Fruit fly (Drosophila melanogaster) whole organism, pupa: ENCODE data around the gene xmas.
A peak's percentile ranks its signal among the peaks of the same experiment; 100 is the strongest.

Experiments used
- CG10348 ChIP-seq: fragments of 200-800 bp; sonication (Bioruptor generic); IDR thresholded peaks from 2 replicates; pipeline ENCODE4 v1.3.6; 2022; ENCODE audit warnings: missing biosample characterization, missing genetic modification characterization
- CG12605 ChIP-seq: fragments of 200-800 bp; sonication (Bioruptor generic); IDR thresholded peaks from 2 replicates; pipeline ENCODE4 v1.3.6; 2022; ENCODE audit warnings: missing biosample characterization, missing genetic modification characterization
- CG13204 ChIP-seq: fragments of 200-800 bp; sonication (Bioruptor generic); optimal IDR thresholded peaks from 2 replicates; lab custom pipeline; 2018; ENCODE audit warnings: missing biosample characterization, mild to moderate bottlenecking, missing genetic modification characterization, moderate library complexity
- CG15710 ChIP-seq: fragments of 200-800 bp; sonication (Bioruptor generic); optimal IDR thresholded peaks from 2 replicates; lab custom pipeline; 2018; ENCODE audit warnings: missing biosample characterization, mild to moderate bottlenecking, missing genetic modification characterization, moderate library complexity
- CG17806 ChIP-seq: fragments of 200-800 bp; sonication (Bioruptor generic); optimal IDR thresholded peaks from 2 replicates; lab custom pipeline; 2018; ENCODE audit warnings: missing biosample characterization, mild to moderate bottlenecking, missing genetic modification characterization, moderate library complexity
- CG32121 ChIP-seq: fragments of 200-800 bp; sonication (Bioruptor generic); IDR thresholded peaks from 2 replicates; pipeline ENCODE4 v1.3.6; 2022; ENCODE audit warnings: missing biosample characterization, missing genetic modification characterization
- CG34367 ChIP-seq: fragments of 200-800 bp; sonication (Bioruptor generic); optimal IDR thresholded peaks from 2 replicates; lab custom pipeline; 2018; ENCODE audit warnings: missing biosample characterization, mild to moderate bottlenecking, missing genetic modification characterization
- CG4496 ChIP-seq: fragments of 200-800 bp; sonication (Bioruptor generic); IDR thresholded peaks from 3 replicates; pipeline ENCODE4 v1.3.6; 2022; ENCODE audit warnings: missing biosample characterization, missing genetic modification characterization
- CG8159 ChIP-seq: fragments of 200-800 bp; sonication (Bioruptor generic); optimal IDR thresholded peaks from 3 replicates; lab custom pipeline; 2018; ENCODE audit warnings: missing biosample characterization, mild to moderate bottlenecking, missing genetic modification characterization, moderate library complexity
- CG8301 ChIP-seq: fragments of 200-800 bp; sonication (Bioruptor generic); optimal IDR thresholded peaks from 2 replicates; lab custom pipeline; 2018; ENCODE audit warnings: missing biosample characterization, mild to moderate bottlenecking, missing genetic modification characterization
- CG9948 ChIP-seq: fragments of 200-800 bp; sonication (Bioruptor generic); optimal IDR thresholded peaks from 2 replicates; lab custom pipeline; 2018; ENCODE audit warnings: missing biosample characterization, mild to moderate bottlenecking, missing genetic modification characterization, moderate library complexity
- D1 ChIP-seq: fragments of 200-800 bp; sonication (Bioruptor generic); optimal IDR thresholded peaks from 2 replicates; lab custom pipeline; 2018; ENCODE audit warnings: missing biosample characterization, mild to moderate bottlenecking, missing genetic modification characterization, moderate library complexity
- EcR ChIP-seq: fragments of 200-800 bp; sonication (Bioruptor generic); optimal IDR thresholded peaks from 3 replicates; lab custom pipeline; 2019; ENCODE audit warnings: missing biosample characterization, missing genetic modification characterization, mild to moderate bottlenecking, moderate library complexity, missing genetic modification reagents
- Ets98B ChIP-seq: fragments of 200-800 bp; sonication (Bioruptor generic); IDR thresholded peaks from 2 replicates; pipeline ENCODE4 v1.3.6; 2022; ENCODE audit warnings: missing biosample characterization, missing genetic modification characterization
- Pif1A ChIP-seq: fragments of 200-800 bp; sonication (Bioruptor generic); optimal IDR thresholded peaks from 3 replicates; lab custom pipeline; 2016; ENCODE audit warnings: missing biosample characterization, missing genetic modification characterization
- Pif1B ChIP-seq: fragments of 200-800 bp; sonication (Bioruptor generic); optimal IDR thresholded peaks from 3 replicates; lab custom pipeline; 2016; ENCODE audit warnings: missing biosample characterization, missing genetic modification characterization
- Snoo ChIP-seq: fragments of 200-800 bp; sonication (Bioruptor generic); optimal IDR thresholded peaks from 3 replicates; lab custom pipeline; 2017; ENCODE audit warnings: missing biosample characterization, mild to moderate bottlenecking, missing genetic modification characterization, inconsistent platforms
- fd96Ca ChIP-seq: fragments of 200-800 bp; sonication (Bioruptor generic); IDR thresholded peaks from 3 replicates; pipeline ENCODE4 v1.3.6; 2022; ENCODE audit warnings: missing biosample characterization, missing genetic modification characterization
- gl ChIP-seq: fragments of 200-800 bp; sonication (Bioruptor generic); optimal IDR thresholded peaks from 2 replicates; lab custom pipeline; 2018; ENCODE audit warnings: missing biosample characterization, mild to moderate bottlenecking, missing genetic modification characterization

The xmas gene

dm6 chrX:17108000-17108399 lies 51.1 kb downstream of the xmas start:
- TF ChIP-seq CG8159 (tag; lab: Kevin White, UChicago) (peak; percentile 3), Pif1B (GFP tag; lab: Kevin White, UChicago) (peak; percentile 19), CG4496 (GFP tag; lab: Robert Waterston, UW) (no peak)

dm6 chrX:17107401-17107916 lies 51.6 kb downstream of the xmas start, which contains the start of gene CG5004:
CG5004 (plus strand) TSS chrX:17107582.
- TF ChIP-seq gl (tag; lab: Kevin White, UChicago) = peak; percentile 11
- TF ChIP-seq Pif1A (GFP tag; lab: Kevin White, UChicago) = no peak
- TF ChIP-seq CG34367 (tag; lab: Kevin White, UChicago) = no peak
- peak; percentile 26; the same call in 1 of the 2 replicates for TF ChIP-seq Ets98B (GFP tag; lab: Robert Waterston, UW)
- no peak for TF ChIP-seq CG8301 (tag; lab: Kevin White, UChicago)
- no peak for TF ChIP-seq fd96Ca (GFP tag; lab: Robert Waterston, UW)
- TF ChIP-seq CG8159 (tag; lab: Kevin White, UChicago) = no peak
- no peak for TF ChIP-seq CG9948 (tag; lab: Kevin White, UChicago)
- TF ChIP-seq CG12605 = no peak
- no peak for TF ChIP-seq D1 (tag; lab: Kevin White, UChicago)
- TF ChIP-seq Snoo = no peak
- peak; percentile 62 for TF ChIP-seq EcR (GFP tag; lab: Kevin White, UChicago)
- TF ChIP-seq CG15710 (tag; lab: Kevin White, UChicago) = peak; percentile 10
- no peak for TF ChIP-seq CG32121 (GFP tag; lab: Robert Waterston, UW)
- TF ChIP-seq CG13204 (GFP tag; lab: Kevin White, UChicago) = peak; percentile 29

- no peak for TF ChIP-seq CG12605
- TF ChIP-seq, all 21 proteins: peak for 0
These were observed 52.9 kb downstream of the xmas start for dm6 chrX:17106153-17106700.

dm6 chrX:17105707-17106106 lies 53.4 kb downstream of the xmas start, which contains the start of gene Arpc3B:
Arpc3B (minus strand) TSS chrX:17105852.
- no peak for TF ChIP-seq CG9948 (tag; lab: Kevin White, UChicago)
- TF ChIP-seq CG10348 (GFP tag; lab: Robert Waterston, UW) = no peak
- no peak for TF ChIP-seq Pif1B (GFP tag; lab: Kevin White, UChicago)
- TF ChIP-seq EcR (GFP tag; lab: Kevin White, UChicago) = no peak
- TF ChIP-seq fd96Ca (GFP tag; lab: Robert Waterston, UW) = no peak
- no peak for TF ChIP-seq CG17806 (tag; lab: Kevin White, UChicago)
- TF ChIP-seq gl (tag; lab: Kevin White, UChicago) = no peak
- no peak for TF ChIP-seq CG4496 (GFP tag; lab: Robert Waterston, UW)
